Fruit fly (Drosophila melanogaster) ovary, adult (tissue): ENCODE data around the gene RpL27A.

Experiments
- CG17801 ChIP-seq: fragments of 200-800 bp; optimal IDR thresholded peaks from 2 replicates; lab custom pipeline; 2019; ENCODE audit warnings: missing biosample characterization, mild to moderate bottlenecking, missing genetic modification characterization, moderate library complexity; ENCODE audit not compliant: partially characterized antibody

Gene RpL27A

DNA sequence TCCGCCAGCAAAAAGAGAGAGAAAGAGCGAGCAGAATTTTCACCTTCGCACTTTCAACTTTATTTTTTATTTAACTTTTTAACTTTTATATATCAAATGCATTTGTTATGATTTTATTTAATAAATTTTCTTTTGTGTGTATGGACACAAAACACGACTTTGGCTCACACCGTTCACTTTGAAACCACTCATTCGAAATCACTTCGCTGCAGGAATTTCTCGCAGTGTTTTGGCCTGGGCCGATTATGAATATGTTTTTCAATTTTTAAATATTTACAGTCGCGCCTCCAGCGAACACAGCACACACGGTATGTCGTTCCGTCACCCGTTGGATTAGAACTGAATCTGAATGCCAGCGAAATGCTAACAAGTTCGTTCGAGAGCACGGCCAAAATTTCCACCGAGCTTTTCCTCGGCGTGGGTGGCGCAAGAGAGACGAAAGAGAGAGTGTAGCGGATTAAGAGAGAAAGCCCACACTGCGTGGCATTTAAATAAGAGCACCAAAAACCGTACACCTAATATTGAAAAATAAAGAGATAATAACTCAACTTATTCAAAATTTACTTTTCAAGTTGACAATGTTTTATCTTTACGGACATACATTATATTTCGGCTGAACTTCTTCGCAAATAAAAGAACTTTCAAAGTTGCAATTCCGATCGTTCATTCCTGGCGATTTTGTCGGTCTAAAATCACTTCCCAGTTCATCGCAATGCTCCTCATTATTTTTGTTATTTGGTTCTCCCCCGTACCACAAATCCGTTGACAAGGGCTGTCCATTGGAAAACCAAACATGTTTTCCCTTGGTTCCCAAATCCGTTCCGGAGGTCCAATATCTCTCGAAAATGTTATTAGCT is 17.1 kb downstream of the RpL27A start, which contains the start of gene CG15431:
Gene CG15431 (minus strand): TSS at position 402 of the 857 bp plus-strand sequence.
- no peak for TF ChIP-seq CG17801 (GFP tag; lab: Kevin White, UChicago)

DNA sequence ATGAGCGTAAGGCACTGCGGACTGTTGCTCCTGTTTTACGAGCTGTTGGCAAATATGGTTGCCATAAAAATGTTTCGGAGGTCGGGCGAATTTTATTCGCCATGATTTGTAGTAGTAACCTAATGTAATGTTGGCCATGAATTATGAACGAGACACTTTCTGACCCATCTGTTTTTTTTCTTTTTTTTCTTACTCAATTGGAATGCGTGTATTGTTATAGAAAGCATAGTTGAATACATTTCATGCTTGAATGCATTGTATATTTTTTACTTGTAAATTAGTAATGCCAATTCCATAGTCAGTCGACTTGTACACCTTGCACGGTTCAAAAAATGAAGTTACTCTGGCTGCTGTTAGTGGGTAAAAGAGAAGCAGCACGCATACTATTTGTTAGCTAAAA is 20.7 kb downstream of the RpL27A start, which contains the start of gene CG43056:
Gene CG43056 (plus strand): TSS at position 301 of the 400 bp plus-strand sequence.
- TF ChIP-seq CG17801 (GFP tag; lab: Kevin White, UChicago), result no peak

DNA sequence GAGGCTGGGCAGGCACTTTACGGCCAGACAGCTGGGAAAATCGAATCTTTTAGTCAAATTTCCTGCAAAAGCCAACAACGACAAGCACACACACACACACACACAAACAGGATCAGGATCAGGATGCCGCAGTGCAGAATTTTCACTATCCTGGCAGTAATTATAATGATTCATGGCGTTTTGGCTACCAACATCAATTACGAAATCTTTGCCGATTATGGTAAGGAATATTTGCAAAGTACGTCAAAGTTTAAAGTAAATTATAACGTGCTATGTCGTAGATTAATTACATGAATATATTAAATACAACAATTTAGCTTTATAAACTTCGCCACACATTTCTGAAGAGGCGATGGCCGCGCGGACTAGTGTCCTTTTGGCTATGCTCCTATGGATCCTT is 24.6 kb downstream of the RpL27A start, which contains the start of the genes CG34177 and CG34178:
Gene CG34177 (plus strand): TSS at position 301 of the 400 bp plus-strand sequence.
Gene CG34178 (plus strand): TSS at position 301 of the 400 bp plus-strand sequence.
- no peak for TF ChIP-seq CG17801 (GFP tag; lab: Kevin White, UChicago)

dm6 chr2L:4422154-4422553 is 36.0 kb downstream of the RpL27A start:
- no peak for TF ChIP-seq CG17801 (GFP tag; lab: Kevin White, UChicago)

dm6 chr2L:4418819-4419218 is 39.3 kb downstream of the RpL27A start:
- TF ChIP-seq CG17801 (GFP tag; lab: Kevin White, UChicago), result no peak

dm6 chr2L:4417982-4418381 is 40.2 kb downstream of the RpL27A start:
- TF ChIP-seq CG17801 (GFP tag; lab: Kevin White, UChicago), result no peak

DNA sequence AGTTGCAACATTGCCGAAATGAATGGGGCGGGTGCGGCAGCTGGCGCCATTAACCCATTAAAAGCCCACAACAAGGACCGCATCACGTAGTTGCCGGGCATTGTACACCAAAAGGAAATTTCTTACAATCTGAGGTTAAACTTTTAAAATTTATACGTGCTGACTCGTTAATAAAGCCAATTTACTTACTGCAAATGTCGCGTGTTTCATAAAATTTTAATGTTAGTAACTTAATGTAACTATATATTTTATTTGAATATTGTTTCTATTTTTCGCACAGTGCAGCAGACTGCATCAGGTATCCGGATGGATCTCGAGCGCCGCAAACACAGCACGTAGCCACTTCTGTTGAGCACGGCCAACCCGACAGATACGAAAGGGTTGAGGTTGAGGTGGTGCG is 41.3 kb downstream of the RpL27A start:
- TF ChIP-seq CG17801 (GFP tag; lab: Kevin White, UChicago), result no peak

- no peak for TF ChIP-seq CG17801 (GFP tag; lab: Kevin White, UChicago)
Measured at dm6 chr2L:4416089-4416488, 42.1 kb downstream of the RpL27A start.

DNA sequence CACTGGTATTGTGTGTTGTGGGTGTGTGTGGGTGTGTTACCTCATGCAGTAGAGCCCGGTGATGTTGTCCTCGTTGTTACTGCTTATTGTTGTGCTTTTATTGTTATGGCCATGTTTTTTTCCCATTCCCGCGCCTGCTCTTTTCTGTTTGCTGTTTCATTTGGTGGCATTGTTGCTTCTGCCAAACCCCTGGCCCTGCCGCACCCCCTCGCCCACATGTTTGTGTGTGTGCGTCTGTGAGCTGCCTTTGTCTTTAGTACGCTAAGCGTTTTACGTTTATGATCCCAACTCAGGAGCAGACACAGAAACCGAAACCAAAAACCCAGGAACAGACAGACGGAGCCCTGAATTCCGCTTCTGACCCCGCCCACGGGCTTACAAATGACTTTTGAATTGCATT is 44.1 kb downstream of the RpL27A start:
- TF ChIP-seq CG17801 (GFP tag; lab: Kevin White, UChicago), result no peak

DNA sequence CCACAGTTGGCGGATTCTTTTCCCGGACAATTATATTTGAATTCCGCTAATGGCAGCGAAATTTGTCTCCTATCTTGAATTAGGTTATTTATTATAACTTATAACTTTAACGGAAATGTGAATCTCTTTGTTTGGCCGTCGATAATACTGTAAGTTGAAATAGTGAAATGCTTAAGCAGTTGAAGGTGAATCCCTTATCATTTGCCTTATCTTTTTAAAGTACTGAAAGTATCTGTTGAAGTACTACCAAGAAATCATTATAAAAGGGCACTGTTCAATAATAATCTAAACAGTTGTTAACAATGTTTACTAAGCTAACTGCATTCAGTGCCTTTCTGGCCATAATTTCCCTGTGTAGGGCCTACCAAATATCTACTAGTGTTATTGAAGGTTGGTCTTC is 47.3 kb downstream of the RpL27A start, which contains the start of gene CG43055:
Gene CG43055 (plus strand): TSS at position 301 of the 400 bp plus-strand sequence.
- TF ChIP-seq CG17801 (GFP tag; lab: Kevin White, UChicago), result no peak
